Worm (Caenorhabditis elegans) whole organism, mixed stage, embryonic: ENCODE data around the gene daf-5.

ENCODE experiments used
- bed-3 ChIP-seq: fragments of 200-800 bp; sonication (Bioruptor generic); optimal IDR thresholded peaks from 3 replicates; lab custom pipeline; 2018; ENCODE audit warnings: mild to moderate bottlenecking, missing genetic modification characterization, moderate library complexity, missing compliant biosample characterization
- blmp-1 ChIP-seq: fragments of 150-350 bp; optimal IDR thresholded peaks from 2 replicates; lab custom pipeline; 2014; ENCODE audit warnings: missing biosample characterization, missing genetic modification characterization
- ceh-43 ChIP-seq: fragments of 200-800 bp; sonication (Bioruptor generic); optimal IDR thresholded peaks from 2 replicates; lab custom pipeline; 2018; ENCODE audit warnings: mild to moderate bottlenecking, missing genetic modification characterization, moderate library complexity, missing compliant biosample characterization
- ceh-83 ChIP-seq: fragments of 200-800 bp; sonication (Bioruptor generic); optimal IDR thresholded peaks from 2 replicates; lab custom pipeline; 2018; ENCODE audit warnings: mild to moderate bottlenecking, missing genetic modification characterization, missing compliant biosample characterization
- ces-1 ChIP-seq: fragments of 150-350 bp; optimal IDR thresholded peaks from 2 replicates; lab custom pipeline; 2014; ENCODE audit warnings: missing biosample characterization, missing genetic modification reagents, missing genetic modification characterization
- elt-1 ChIP-seq: sonication (generic microtip); optimal IDR thresholded peaks from 2 replicates; lab custom pipeline; 2017; ENCODE audit warnings: missing genetic modification characterization, mild to moderate bottlenecking, missing compliant biosample characterization, antibody characterized with exemption, moderate library complexity, borderline replicate concordance; ENCODE audit not compliant: insufficient read depth
- flh-1 ChIP-seq: fragments of 200-800 bp; sonication (Bioruptor generic); optimal IDR thresholded peaks from 2 replicates; lab custom pipeline; 2018; ENCODE audit warnings: mild to moderate bottlenecking, missing genetic modification characterization, moderate library complexity, missing compliant biosample characterization
- hlh-1 ChIP-seq: fragments of 150-350 bp; optimal IDR thresholded peaks from 2 replicates; lab custom pipeline; 2014; ENCODE audit warnings: missing biosample characterization, missing genetic modification reagents, missing genetic modification characterization
- lin-13 ChIP-seq: fragments of 150-350 bp; optimal IDR thresholded peaks from 2 replicates; lab custom pipeline; 2014; ENCODE audit warnings: missing biosample characterization, missing genetic modification characterization
- mep-1 ChIP-seq: fragments of 150-350 bp; optimal IDR thresholded peaks from 2 replicates; lab custom pipeline; 2017; ENCODE audit warnings: missing biosample characterization, missing genetic modification reagents, missing genetic modification characterization, inconsistent platforms
- mls-2 ChIP-seq: sonication (generic microtip); optimal IDR thresholded peaks from 2 replicates; lab custom pipeline; 2016; ENCODE audit warnings: mild to moderate bottlenecking, missing genetic modification characterization, moderate library complexity, missing compliant biosample characterization
- nhr-2 ChIP-seq: fragments of 150-350 bp; optimal IDR thresholded peaks from 2 replicates; lab custom pipeline; 2014; ENCODE audit warnings: missing biosample characterization, missing genetic modification characterization
- nhr-28 ChIP-seq: fragments of 150-350 bp; optimal IDR thresholded peaks from 2 replicates; lab custom pipeline; 2014; ENCODE audit warnings: missing biosample characterization, missing genetic modification characterization
- nhr-76 ChIP-seq: sonication (generic microtip); optimal IDR thresholded peaks from 2 replicates; lab custom pipeline; 2017; ENCODE audit warnings: missing biosample characterization, missing genetic modification characterization
- sem-2 ChIP-seq: fragments of 200-800 bp; sonication (Bioruptor generic); optimal IDR thresholded peaks from 2 replicates; lab custom pipeline; 2018; ENCODE audit warnings: mild to moderate bottlenecking, missing genetic modification characterization, missing compliant biosample characterization
- snpc-4 ChIP-seq: fragments of 150-350 bp; optimal IDR thresholded peaks from 2 replicates; lab custom pipeline; 2014; ENCODE audit warnings: missing biosample characterization, missing genetic modification characterization
- sptf-1 ChIP-seq: sonication (generic microtip); optimal IDR thresholded peaks from 2 replicates; lab custom pipeline; 2017; ENCODE audit warnings: mild to moderate bottlenecking, missing genetic modification characterization, moderate library complexity, missing compliant biosample characterization
- tbx-8 ChIP-seq: fragments of 200-800 bp; sonication (Bioruptor generic); optimal IDR thresholded peaks from 2 replicates; lab custom pipeline; 2018; ENCODE audit warnings: mild to moderate bottlenecking, missing genetic modification characterization, moderate library complexity, missing compliant biosample characterization
- unc-120 ChIP-seq: sonication (generic microtip); optimal IDR thresholded peaks from 2 replicates; lab custom pipeline; 2017; ENCODE audit warnings: missing genetic modification characterization, missing compliant biosample characterization; ENCODE audit not compliant: poor library complexity, severe bottlenecking
- unc-39 ChIP-seq: fragments of 150-350 bp; optimal IDR thresholded peaks from 2 replicates; lab custom pipeline; 2014; ENCODE audit warnings: missing biosample characterization, missing genetic modification characterization
- zip-8 ChIP-seq: fragments of 150-350 bp; optimal IDR thresholded peaks from 2 replicates; lab custom pipeline; 2014; ENCODE audit warnings: missing biosample characterization, missing genetic modification characterization
- ztf-11 ChIP-seq: fragments of 150-350 bp; optimal IDR thresholded peaks from 2 replicates; lab custom pipeline; 2014; ENCODE audit warnings: missing biosample characterization, missing genetic modification characterization

Gene daf-5

ce11 chrII:13997477-13997876 lies 54.6 kb downstream of the daf-5 start, which contains the start of gene F01D5.1:
Gene F01D5.1, minus strand, starts transcription at chrII:13997581.
- TF ChIP-seq flh-1 (GFP tag; lab: Kevin White, UChicago) (no peak), nhr-76 (no peak), ces-1 (GFP tag; lab: Kevin White, UChicago) (no peak), elt-1 (no peak), blmp-1 (tag; lab: Kevin White, UChicago) (no peak), ceh-43 (no peak), bed-3 (GFP tag; lab: Kevin White, UChicago) (no peak), nhr-28 (tag; lab: Kevin White, UChicago) (no peak), nhr-2 (no peak), mls-2 (tag; lab: Kevin White, UChicago) (no peak), sem-2 (GFP tag; lab: Kevin White, UChicago) (no peak), mep-1 (tag; lab: Kevin White, UChicago) (no peak), hlh-1 (tag; lab: Kevin White, UChicago) (no peak), snpc-4 (tag; lab: Kevin White, UChicago) (no peak), lin-13 (tag; lab: Kevin White, UChicago) (no peak)

ce11 chrII:13994934-13995333 lies 57.2 kb downstream of the daf-5 start, which contains the start of gene Y39G8B.7:
Gene Y39G8B.7, minus strand, starts transcription at chrII:13995034.
- TF ChIP-seq sptf-1 (tag; lab: Kevin White, UChicago) (no peak), bed-3 (GFP tag; lab: Kevin White, UChicago) (no peak)

- TF ChIP-seq unc-39 (no peak), mep-1 (tag; lab: Kevin White, UChicago) (no peak), bed-3 (GFP tag; lab: Kevin White, UChicago) (no peak)
Observed at ce11 chrII:13991741-13992140, 60.4 kb downstream of the daf-5 start, which contains the start of gene Y39G8B.5. Gene Y39G8B.5, minus strand, starts transcription at chrII:13991841.

ce11 chrII:13986061-13986460 lies 66.0 kb downstream of the daf-5 start:
- peak; percentile 55 for TF ChIP-seq sptf-1 (tag; lab: Kevin White, UChicago)
- TF ChIP-seq tbx-8, result peak; percentile 35
- peak; percentile 54 for TF ChIP-seq mls-2 (tag; lab: Kevin White, UChicago)
- TF ChIP-seq, all 35 proteins: peak for 3; not testable (repeated sequence) for 32

DNA sequence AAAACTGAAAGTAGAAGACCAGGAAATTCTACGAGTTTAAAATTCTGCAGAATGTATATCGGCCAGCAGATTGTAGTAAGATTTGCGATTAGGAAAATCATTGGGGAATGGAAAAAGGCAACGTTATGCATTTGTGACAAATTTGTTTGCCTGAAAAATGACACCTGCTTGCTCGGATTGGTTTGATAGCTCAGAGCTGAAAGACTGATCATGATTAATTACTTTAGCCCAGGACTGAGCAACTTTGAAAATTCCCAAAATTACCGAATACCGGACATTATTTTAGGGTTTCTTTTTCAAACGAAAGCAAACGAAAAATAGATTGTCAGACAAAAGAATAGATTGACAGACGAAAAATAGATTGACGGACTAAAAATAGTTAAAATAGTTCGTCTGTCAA lies 67.6 kb downstream of the daf-5 start, which contains the start of gene sre-47:
sre-47 (minus strand) TSS at position 101 of the 400 bp plus-strand sequence.
- TF ChIP-seq zip-8, result no peak
- TF ChIP-seq sptf-1 (tag; lab: Kevin White, UChicago), result no peak
- no peak for TF ChIP-seq nhr-28 (tag; lab: Kevin White, UChicago)
- TF ChIP-seq ceh-83 (GFP tag; lab: Kevin White, UChicago), result no peak
- TF ChIP-seq bed-3 (GFP tag; lab: Kevin White, UChicago), result no peak
- no peak for TF ChIP-seq flh-1 (GFP tag; lab: Kevin White, UChicago)
- no peak for TF ChIP-seq unc-120
- no peak for TF ChIP-seq snpc-4 (tag; lab: Kevin White, UChicago)
- TF ChIP-seq ztf-11 (tag; lab: Kevin White, UChicago), result no peak
